Worm (Caenorhabditis elegans) whole organism, young adult: Measurements from ENCODE around the gene spp-5.

ENCODE experiments used
- attf-6 ChIP-seq: fragments of 200-800 bp; sonication (Bioruptor generic); IDR thresholded peaks from 2 replicates; pipeline ENCODE4 v1.3.6; 2022; ENCODE audit warnings: missing genetic modification reagents, missing genetic modification characterization, missing compliant biosample characterization
- him-1 ChIP-seq: sonication (generic microtip); optimal IDR thresholded peaks from 2 replicates; lab custom pipeline; 2016; ENCODE audit warnings: missing genotype, missing genetic modification reagents, missing genetic modification characterization, missing compliant biosample characterization
- rpc-1 ChIP-seq, 2 experiments: fragments of 150-350 bp in 1 of 2; sonication (generic microtip) in 1 of 2; optimal IDR thresholded peaks; 2 replicates each; lab custom pipeline; 2014 to 2018; ENCODE audit warnings: missing biosample characterization in 1 of 2, missing genetic modification characterization in 1 of 2, missing genetic modification reagents in 1 of 2, missing genotype in 1 of 2
- snpc-3.4 ChIP-seq: sonication (generic microtip); optimal IDR thresholded peaks from 2 replicates; lab custom pipeline; 2017; ENCODE audit warnings: missing genetic modification characterization, mild to moderate bottlenecking, missing compliant biosample characterization, antibody characterized with exemption, moderate library complexity, missing genotype, missing genetic modification reagents
- ztf-28 ChIP-seq: fragments of 200-800 bp; sonication (Bioruptor generic); IDR thresholded peaks from 2 replicates; pipeline ENCODE4 v1.3.6; 2022; ENCODE audit warnings: missing genetic modification reagents, missing genetic modification characterization, missing compliant biosample characterization

DNA sequence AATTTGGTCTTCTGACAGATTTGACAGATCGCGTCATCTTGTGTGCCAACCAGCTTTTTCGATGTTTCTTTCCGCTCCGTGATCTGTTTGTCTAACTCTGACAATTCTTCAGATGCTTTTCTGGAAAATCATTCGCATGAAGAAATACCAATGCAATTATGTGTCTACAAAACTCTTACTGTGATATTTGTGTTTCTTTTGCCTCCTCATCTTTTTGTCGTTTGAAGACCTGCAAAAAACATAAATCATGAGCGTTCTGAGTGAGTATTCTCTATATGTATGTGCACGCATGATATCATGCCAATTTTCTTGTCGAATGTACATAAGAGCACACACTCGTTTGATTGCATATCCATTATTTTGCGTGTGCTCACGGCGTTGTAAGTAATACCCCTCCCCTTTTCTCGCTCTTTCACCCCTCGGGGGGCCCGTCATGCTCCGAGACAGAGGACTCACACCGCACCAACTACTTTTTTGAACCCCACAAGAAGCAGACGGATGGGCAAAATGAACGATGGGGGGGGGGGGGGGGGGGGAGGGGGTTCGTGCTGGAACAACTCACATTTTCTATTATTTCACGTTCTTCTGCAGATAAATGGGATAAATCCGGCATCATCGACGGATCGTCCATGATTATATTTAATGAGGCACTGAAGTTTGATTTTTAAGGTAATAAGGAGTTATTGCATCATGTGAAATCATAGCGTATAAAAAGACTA, 40.3 kb downstream of the spp-5 start, which contains the start of gene unc-10:
- TF ChIP-seq ztf-28 (GFP tag; lab: Robert Waterston, UW) (no peak), him-1 (tag; lab: Kevin White, UChicago) (no peak), snpc-3.4 (tag; lab: Kevin White, UChicago) (no peak), attf-6 (GFP tag; lab: Robert Waterston, UW) (no peak), rpc-1 (optimal IDR thresholded peaks at IDR 0.05; lab: Kevin White, UChicago) (no peak), rpc-1 (tag; optimal IDR thresholded peaks at IDR 0.05; lab: Kevin White, UChicago) (no peak)
